Worm (Caenorhabditis elegans) whole organism, L4/young adult: ENCODE results near the gene dnj-3.
A peak's percentile ranks its signal among the peaks of the same experiment; 100 is the strongest.
"Not testable (repeated sequence)": the region's sequence is repeated elsewhere in the genome, so short reads cannot be mapped to it uniquely, and the experiment has no call there.

Source experiments
- W03F9.2 ChIP-seq: fragments of 150-350 bp; optimal IDR thresholded peaks from 2 replicates; lab custom pipeline; 2014; ENCODE audit warnings: missing biosample characterization, missing genetic modification characterization
- dao-5 ChIP-seq: sonication (generic microtip); optimal IDR thresholded peaks from 2 replicates; lab custom pipeline; 2016; ENCODE audit warnings: missing genotype, missing genetic modification characterization, moderate library complexity, missing compliant biosample characterization
- him-1 ChIP-seq: sonication (generic microtip); optimal IDR thresholded peaks from 2 replicates; lab custom pipeline; 2016; ENCODE audit warnings: missing genotype, missing genetic modification reagents, missing genetic modification characterization, missing compliant biosample characterization

The dnj-3 gene

ce11 chrV:15083659-15084058, 15.2 kb downstream of the dnj-3 start:
- TF ChIP-seq dao-5 = no peak
- no peak for TF ChIP-seq him-1
- no peak for TF ChIP-seq W03F9.2 (tag; lab: Kevin White, UChicago)

- TF ChIP-seq him-1 (peak; percentile 88), dao-5 (no peak), W03F9.2 (tag; lab: Kevin White, UChicago) (peak; percentile 96)
These were observed 16.9 kb downstream of the dnj-3 start, which contains the start of the genes ahsa-1 and C01G10.7 for ce11 chrV:15085335-15085800. ahsa-1 (minus strand) TSS chrV:15085385. C01G10.7 (plus strand) TSS chrV:15085747.

- TF ChIP-seq W03F9.2 (tag; lab: Kevin White, UChicago) (no peak), dao-5 (no peak), him-1 (no peak)
These were observed 18.8 kb downstream of the dnj-3 start, which contains the start of the genes C01G10.15 and C01G10.6 for ce11 chrV:15087207-15087706. C01G10.15 (minus strand) TSS chrV:15087307. C01G10.6 (plus strand) TSS chrV:15087656.

- TF ChIP-seq W03F9.2 (tag; lab: Kevin White, UChicago) (no peak), dao-5 (no peak), him-1 (no peak)
These were observed 20.1 kb downstream of the dnj-3 start, which contains the start of gene C01G10.18 for ce11 chrV:15088613-15089012. C01G10.18 (minus strand) TSS chrV:15088713.

- TF ChIP-seq him-1 (no peak), W03F9.2 (tag; lab: Kevin White, UChicago) (no peak), dao-5 (no peak)
These were observed 21.0 kb downstream of the dnj-3 start, which contains the start of the genes C01G10.5 and C01G10.4 for ce11 chrV:15089438-15089837. C01G10.5 (minus strand) TSS chrV:15089538. C01G10.4 (plus strand) TSS chrV:15089740.

- TF ChIP-seq him-1 (no peak), dao-5 (no peak), W03F9.2 (tag; lab: Kevin White, UChicago) (no peak)
These were observed 22.0 kb downstream of the dnj-3 start, which contains the start of gene C01G10.17 for ce11 chrV:15090457-15090856. C01G10.17 (plus strand) TSS chrV:15090757.

- TF ChIP-seq him-1 = no peak
- no peak for TF ChIP-seq W03F9.2 (tag; lab: Kevin White, UChicago)
- TF ChIP-seq dao-5 = no peak
These were observed 24.2 kb downstream of the dnj-3 start, which contains the start of gene txt-12 for ce11 chrV:15092666-15093065. txt-12 (plus strand) TSS chrV:15092966.

- TF ChIP-seq dao-5 (no peak), him-1 (no peak), W03F9.2 (tag; lab: Kevin White, UChicago) (no peak)
These were observed 26.3 kb downstream of the dnj-3 start, which contains the start of gene srx-78 for ce11 chrV:15094749-15095148. srx-78 (plus strand) TSS chrV:15095049.

ce11 chrV:15099447-15099846, 31.0 kb downstream of the dnj-3 start, which contains the start of gene C01G10.1:
C01G10.1 (plus strand) TSS chrV:15099747.
- TF ChIP-seq him-1 (no peak), W03F9.2 (tag; lab: Kevin White, UChicago) (no peak), dao-5 (no peak)

ce11 chrV:15105893-15106598, 37.6 kb downstream of the dnj-3 start, which contains the start of gene C01G10.14:
C01G10.14 (minus strand) TSS chrV:15105943.
- not testable (repeated sequence) for TF ChIP-seq dao-5; him-1; W03F9.2 (tag; lab: Kevin White, UChicago)

ce11 chrV:15109260-15109659, 40.8 kb downstream of the dnj-3 start, which contains the start of gene Y75B12A.2:
Y75B12A.2 (plus strand) TSS chrV:15109560.
- no peak for TF ChIP-seq dao-5
- no peak for TF ChIP-seq him-1
- no peak for TF ChIP-seq W03F9.2 (tag; lab: Kevin White, UChicago)

- no peak for TF ChIP-seq dao-5
- TF ChIP-seq W03F9.2 (tag; lab: Kevin White, UChicago) = no peak
- TF ChIP-seq him-1 = no peak
These were observed 43.2 kb downstream of the dnj-3 start, which contains the start of gene T01G5.7 for ce11 chrV:15111660-15112059. T01G5.7 (plus strand) TSS chrV:15111960.

- TF ChIP-seq W03F9.2 (tag; lab: Kevin White, UChicago) (no peak), dao-5 (no peak), him-1 (no peak)
These were observed 45.5 kb downstream of the dnj-3 start, which contains the start of gene T01G5.6 for ce11 chrV:15113992-15114391. T01G5.6 (minus strand) TSS chrV:15114092.

ce11 chrV:15115968-15116367, 47.5 kb downstream of the dnj-3 start, which contains the start of gene T01G5.8:
T01G5.8 (plus strand) TSS chrV:15116268.
- not testable (repeated sequence) for TF ChIP-seq W03F9.2 (tag; lab: Kevin White, UChicago); him-1; dao-5
